Fruit fly (Drosophila melanogaster): ENCODE measurements around the gene dan.

Gene dan

dm6 chr3R:25207405-25208003 lies 23.3 kb downstream of the dan start (continued):
- TF ChIP-seq ci (GFP tag; IDR thresholded peaks at IDR 0.05) (peak; percentile 81), CG15601 (tag; optimal IDR thresholded peaks at IDR 0.05) (peak; percentile 73), CG18476 (GFP tag; optimal IDR thresholded peaks at IDR 0.05) (peak; percentile 65), CG5180 (GFP tag; optimal IDR thresholded peaks at IDR 0.05) (peak; percentile 63), gcm2 (GFP tag; optimal IDR thresholded peaks at IDR 0.05) (peak; percentile 41), NC2β (GFP tag; optimal IDR thresholded peaks at IDR 0.05) (no peak), E2f2 (GFP tag; IDR thresholded peaks at IDR 0.05) (peak; percentile 17; the same call in 1 of the 2 replicates), fru (optimal IDR thresholded peaks at IDR 0.05) (no peak), sens-2 (GFP tag; IDR thresholded peaks at IDR 0.05) (peak; percentile 32; the same call in 1 of the 2 replicates), CG11695 (GFP tag; IDR thresholded peaks at IDR 0.05) (peak; percentile 86), fd102C (GFP tag; optimal IDR thresholded peaks at IDR 0.05) (no peak), pan (optimal IDR thresholded peaks at IDR 0.05) (no peak), pan (GFP tag; optimal IDR thresholded peaks at IDR 0.05 in 1 of 2, IDR thresholded peaks at IDR 0.05 in 1 of 2) (peak in 1 of 2 experiments; percentile 82), unc-4 (GFP tag; IDR thresholded peaks at IDR 0.05; ENCODE audit: partially characterized antibody) (no peak), dpn (GFP tag; optimal IDR thresholded peaks at IDR 0.05) (peak; percentile 41 to 70), aop (GFP tag; IDR thresholded peaks at IDR 0.05) (no peak), CG6813 (GFP tag; optimal IDR thresholded peaks at IDR 0.05) (peak; percentile 21), CG5953 (GFP tag; IDR thresholded peaks at IDR 0.05) (no peak), zen (tag; optimal IDR thresholded peaks at IDR 0.05) (peak; percentile 27), Asciz (GFP tag; optimal IDR thresholded peaks at IDR 0.05) (peak; percentile 72), CG10147 (GFP tag; optimal IDR thresholded peaks at IDR 0.05) (peak; percentile 74), D (optimal IDR thresholded peaks at IDR 0.05) (no peak), D (GFP tag; optimal IDR thresholded peaks at IDR 0.05) (peak; percentile 60), chm (GFP tag; IDR thresholded peaks at IDR 0.05) (no peak; the same call in 1 of the 2 replicates), HLH3B (GFP tag; IDR thresholded peaks at IDR 0.05) (peak; percentile 66), mirr (GFP tag; optimal IDR thresholded peaks at IDR 0.05) (no peak), Taf1 (GFP tag; IDR thresholded peaks at IDR 0.05) (0 out of 2 replicates have a peak, but pooled peaks have one; percentile 16), ro (GFP tag; IDR thresholded peaks at IDR 0.05) (no peak), D19A (tag; optimal IDR thresholded peaks at IDR 0.05) (peak; percentile 77), z (GFP tag; IDR thresholded peaks at IDR 0.05) (no peak), CG2120 (GFP tag; optimal IDR thresholded peaks at IDR 0.05) (peak; percentile 55), Deaf1 (tag; optimal IDR thresholded peaks at IDR 0.05) (peak; percentile 49), NC2α (GFP tag; optimal IDR thresholded peaks at IDR 0.05) (no peak), CG10654 (GFP tag; optimal IDR thresholded peaks at IDR 0.05) (peak; percentile 41), CG9797 (GFP tag; optimal IDR thresholded peaks at IDR 0.05) (no peak), CG4854 (GFP tag; optimal IDR thresholded peaks at IDR 0.05) (peak; percentile 24), CG7745 (tag; optimal IDR thresholded peaks at IDR 0.05) (no peak), Lhr (GFP tag; optimal IDR thresholded peaks at IDR 0.05) (no peak), oc (tag; optimal IDR thresholded peaks at IDR 0.05) (peak; percentile 75), lmd (GFP tag; IDR thresholded peaks at IDR 0.05) (peak; percentile 68), CG31365 (tag; optimal IDR thresholded peaks at IDR 0.05) (no peak), sisA (GFP tag; IDR thresholded peaks at IDR 0.05) (peak; percentile 69), CG14860 (GFP tag; IDR thresholded peaks at IDR 0.05; ENCODE audit: partially characterized antibody) (no peak), Max (GFP tag; optimal IDR thresholded peaks at IDR 0.05) (peak; percentile 54), Vsx1 (GFP tag; optimal IDR thresholded peaks at IDR 0.05) (peak; percentile 56), corto (GFP tag; optimal IDR thresholded peaks at IDR 0.05) (no peak), CG15514 (GFP tag; optimal IDR thresholded peaks at IDR 0.05) (peak; percentile 42), gt (GFP tag; IDR thresholded peaks at IDR 0.05) (no peak), br (optimal IDR thresholded peaks at IDR 0.05) (no peak), trem (tag; optimal IDR thresholded peaks at IDR 0.05) (peak; percentile 67), Hmr (GFP tag; optimal IDR thresholded peaks at IDR 0.05) (peak; percentile 74)

Data from whole organism, embryonic.